Worm (Caenorhabditis elegans): Measurements from ENCODE around the gene unc-115.

ce11 chrX:10124338-10124737 is 22.4 kb upstream of the unc-115 start:
- TF ChIP-seq madf-2 (tag; optimal IDR thresholded peaks at IDR 0.05) (no peak), hlh-30 (tag; optimal IDR thresholded peaks at IDR 0.05; ENCODE audit: insufficient read depth) (no peak), hlh-6 (tag; optimal IDR thresholded peaks at IDR 0.05) (no peak), Y22D7AL.16 (tag; optimal IDR thresholded peaks at IDR 0.05) (no peak), ama-1 (optimal IDR thresholded peaks at IDR 0.05) (no peak), ahr-1 (tag; optimal IDR thresholded peaks at IDR 0.05) (no peak), rnt-1 (tag; optimal IDR thresholded peaks at IDR 0.05) (no peak), ceh-34 (tag; optimal IDR thresholded peaks at IDR 0.05) (no peak), fkh-10 (GFP tag; optimal IDR thresholded peaks at IDR 0.05) (no peak), mec-3 (tag; optimal IDR thresholded peaks at IDR 0.05; ENCODE audit: borderline replicate concordance) (no peak), unc-86 (tag; optimal IDR thresholded peaks at IDR 0.05) (no peak), ceh-31 (tag; optimal IDR thresholded peaks at IDR 0.05) (no peak), ceh-9 (tag; optimal IDR thresholded peaks at IDR 0.05) (no peak), pat-9 (tag; optimal IDR thresholded peaks at IDR 0.05) (no peak)
